Worm (Caenorhabditis elegans) whole organism, L1 larva: ENCODE measurements around the gene srx-39.

Experiments used
- efl-1 ChIP-seq, 4 experiments: fragments of 150-350 bp; optimal IDR thresholded peaks in 3 of 4; peaks in 1 of 4; 1 replicate in 1 of 4; 2 replicates in 3 of 4; lab custom pipeline; 2014; ENCODE audit warnings: missing biosample characterization in 2 of 4, missing genetic modification characterization in 2 of 4, missing genetic modification reagents in 2 of 4
- fos-1 ChIP-seq: fragments of 150-350 bp; optimal IDR thresholded peaks from 2 replicates; lab custom pipeline; 2014; ENCODE audit warnings: missing biosample characterization, missing genetic modification characterization
- lin-13 ChIP-seq: fragments of 150-350 bp; optimal IDR thresholded peaks from 2 replicates; lab custom pipeline; 2014; ENCODE audit warnings: missing biosample characterization, missing genetic modification reagents, missing genetic modification characterization
- mep-1 ChIP-seq: fragments of 150-350 bp; optimal IDR thresholded peaks from 2 replicates; lab custom pipeline; 2014; ENCODE audit warnings: missing biosample characterization, missing genetic modification characterization

DNA sequence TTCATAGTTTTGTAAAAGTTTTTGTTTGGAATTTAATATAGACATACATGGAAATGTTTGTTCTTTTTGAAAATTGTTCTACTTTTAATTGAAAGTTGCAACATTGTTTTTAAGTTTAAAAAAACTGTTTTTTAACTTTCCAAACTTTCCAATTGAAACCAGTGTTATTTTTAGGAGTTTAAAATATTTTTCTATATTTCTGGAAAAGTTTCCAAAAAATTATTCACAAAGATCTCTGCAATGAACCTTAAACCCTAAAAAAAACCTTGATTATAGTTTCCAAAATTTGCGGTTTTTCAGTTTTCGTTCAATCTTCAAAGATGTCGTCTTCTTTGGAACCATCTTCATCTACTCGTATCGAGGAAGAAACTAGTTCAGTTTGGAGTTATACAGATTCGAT, 25.1 kb downstream of the srx-39 start, which contains the start of gene F14F9.4:
- TF ChIP-seq mep-1 (tag; lab: Kevin White, UChicago) = no peak
- TF ChIP-seq fos-1 (tag; lab: Kevin White, UChicago) = no peak
- no peak for TF ChIP-seq efl-1 (optimal IDR thresholded peaks at IDR 0.05; lab: Kevin White, UChicago)
- no peak for TF ChIP-seq efl-1 (GFP tag; optimal IDR thresholded peaks at IDR 0.05 in 1 of 2; lab: Kevin White, UChicago)
- no peak for TF ChIP-seq lin-13 (GFP tag; lab: Kevin White, UChicago)
